Fruit fly (Drosophila melanogaster) whole organism, embryonic: ENCODE data around the gene Ube3a.

Experiments used
- Atf6 ChIP-seq: fragments of 200-800 bp; sonication (Bioruptor generic); IDR thresholded peaks from 2 replicates; pipeline ENCODE4 v1.3.6; 2022; ENCODE audit warnings: missing biosample characterization, missing genetic modification characterization
- Blimp-1 ChIP-seq: fragments of 200-800 bp; sonication (Bioruptor generic); optimal IDR thresholded peaks from 3 replicates; lab custom pipeline; 2018; ENCODE audit warnings: missing biosample characterization, missing genetic modification characterization, mild to moderate bottlenecking, moderate library complexity, missing genetic modification reagents
- CG11456 ChIP-seq: fragments of 200-800 bp; sonication (Bioruptor generic); IDR thresholded peaks from 3 replicates; pipeline ENCODE4 v1.3.6; 2022; ENCODE audit warnings: missing biosample characterization, missing genetic modification characterization
- CG13775 ChIP-seq: fragments of 200-800 bp; sonication (Bioruptor generic); optimal IDR thresholded peaks from 3 replicates; lab custom pipeline; 2017; ENCODE audit warnings: missing biosample characterization, mild to moderate bottlenecking, missing genetic modification characterization
- CG16863 ChIP-seq: fragments of 200-800 bp; sonication (Bioruptor generic); optimal IDR thresholded peaks from 3 replicates; lab custom pipeline; 2016; ENCODE audit warnings: missing biosample characterization, missing genetic modification characterization
- CG1792 ChIP-seq: fragments of 200-800 bp; sonication (Bioruptor generic); optimal IDR thresholded peaks from 2 replicates; lab custom pipeline; 2016; ENCODE audit warnings: missing biosample characterization, missing genetic modification characterization
- CG32767 ChIP-seq: fragments of 200-800 bp; sonication (Bioruptor generic); IDR thresholded peaks from 2 replicates; pipeline ENCODE4 v1.3.6; 2022; ENCODE audit warnings: missing biosample characterization, missing genetic modification characterization
- CG32772 ChIP-seq: fragments of 200-800 bp; sonication (Bioruptor generic); IDR thresholded peaks from 2 replicates; pipeline ENCODE4 v1.3.6; 2022; ENCODE audit warnings: missing biosample characterization, missing genetic modification characterization
- CG3847 ChIP-seq: fragments of 200-800 bp; sonication (Bioruptor generic); IDR thresholded peaks from 2 replicates; pipeline ENCODE4 v1.3.6; 2022; ENCODE audit warnings: missing biosample characterization, missing genetic modification characterization
- CG4424 ChIP-seq: fragments of 200-800 bp; sonication (Bioruptor generic); optimal IDR thresholded peaks from 3 replicates; lab custom pipeline; 2016; ENCODE audit warnings: missing biosample characterization, missing genetic modification characterization
- CG6813 ChIP-seq: fragments of 200-800 bp; sonication (Bioruptor generic); optimal IDR thresholded peaks from 2 replicates; lab custom pipeline; 2017; ENCODE audit warnings: missing biosample characterization, missing genetic modification characterization, mild to moderate bottlenecking, moderate library complexity, missing genetic modification reagents
- CG7839 ChIP-seq: fragments of 200-800 bp; sonication (Bioruptor generic); optimal IDR thresholded peaks from 3 replicates; lab custom pipeline; 2018; ENCODE audit warnings: missing biosample characterization, mild to moderate bottlenecking, missing genetic modification characterization, moderate library complexity
- CG8924 ChIP-seq: fragments of 200-800 bp; optimal IDR thresholded peaks from 3 replicates; lab custom pipeline; 2019; ENCODE audit warnings: missing biosample characterization, mild to moderate bottlenecking, missing genetic modification characterization, moderate library complexity
- CG9727 ChIP-seq: fragments of 200-800 bp; sonication (Bioruptor generic); optimal IDR thresholded peaks from 3 replicates; lab custom pipeline; 2017; ENCODE audit warnings: missing biosample characterization, mild to moderate bottlenecking, missing genetic modification characterization
- CG9932 ChIP-seq: fragments of 200-800 bp; sonication (Bioruptor generic); IDR thresholded peaks from 2 replicates; pipeline ENCODE4 v1.3.6; 2022; ENCODE audit warnings: missing biosample characterization, missing genetic modification characterization
- Camta ChIP-seq: fragments of 200-800 bp; sonication (Bioruptor generic); optimal IDR thresholded peaks from 2 replicates; lab custom pipeline; 2016; ENCODE audit warnings: missing biosample characterization, missing genetic modification characterization
- CoRest ChIP-seq: fragments of 200-800 bp; sonication (Bioruptor generic); optimal IDR thresholded peaks from 3 replicates; lab custom pipeline; 2018; ENCODE audit warnings: missing biosample characterization, mild to moderate bottlenecking, missing genetic modification characterization, moderate library complexity
- CrebB ChIP-seq: fragments of 200-800 bp; sonication (Bioruptor generic); optimal IDR thresholded peaks from 3 replicates; lab custom pipeline; 2018; ENCODE audit warnings: missing biosample characterization, mild to moderate bottlenecking, missing genetic modification characterization
- Eip74EF ChIP-seq, 2 experiments: fragments of 200-800 bp in 1 of 2; fragments of >200 bp in 1 of 2; sonication (Bioruptor generic) in 1 of 2; optimal IDR thresholded peaks; 2 replicates each; lab custom pipeline; 2017 to 2019; ENCODE audit warnings: missing biosample characterization in 2 of 2, missing genetic modification characterization in 2 of 2, mild to moderate bottlenecking in 1 of 2, moderate library complexity in 1 of 2
- Hand ChIP-seq: fragments of 200-800 bp; sonication (Bioruptor generic); optimal IDR thresholded peaks from 2 replicates; lab custom pipeline; 2017; ENCODE audit warnings: mild to moderate bottlenecking, missing biosample characterization, missing genetic modification reagents, missing genetic modification characterization
- Hey ChIP-seq: fragments of 200-800 bp; sonication (Bioruptor generic); optimal IDR thresholded peaks from 3 replicates; lab custom pipeline; 2018; ENCODE audit warnings: missing biosample characterization, mild to moderate bottlenecking, missing genetic modification characterization
- Hmx ChIP-seq: fragments of 200-800 bp; sonication (Bioruptor generic); optimal IDR thresholded peaks from 2 replicates; lab custom pipeline; 2016; ENCODE audit warnings: missing biosample characterization, missing genetic modification characterization
- Meics ChIP-seq: fragments of 200-800 bp; sonication (Bioruptor generic); optimal IDR thresholded peaks from 2 replicates; lab custom pipeline; 2017; ENCODE audit warnings: missing biosample characterization, mild to moderate bottlenecking, missing genetic modification characterization
- Rfx ChIP-seq: fragments of 200-800 bp; sonication (Bioruptor generic); IDR thresholded peaks from 2 replicates; pipeline ENCODE4 v1.3.6; 2022; ENCODE audit warnings: missing biosample characterization, missing genetic modification characterization
- Sox102F ChIP-seq: fragments of 200-800 bp; sonication (Bioruptor generic); optimal IDR thresholded peaks from 2 replicates; lab custom pipeline; 2018; ENCODE audit warnings: missing biosample characterization, mild to moderate bottlenecking, missing genetic modification characterization, moderate library complexity
- TFAM ChIP-seq: fragments of 200-800 bp; sonication (Bioruptor generic); optimal IDR thresholded peaks from 2 replicates; lab custom pipeline; 2017; ENCODE audit warnings: missing biosample characterization, missing genetic modification characterization, inconsistent platforms
- amos ChIP-seq: fragments of 200-800 bp; sonication (Bioruptor generic); IDR thresholded peaks from 2 replicates; pipeline ENCODE4 v1.3.6; 2022; ENCODE audit warnings: missing biosample characterization, missing genetic modification characterization; ENCODE audit not compliant: partially characterized antibody
- bowl ChIP-seq: fragments of 200-800 bp; sonication (Bioruptor generic); IDR thresholded peaks from 2 replicates; pipeline ENCODE4 v1.3.6; 2022; ENCODE audit warnings: missing biosample characterization, missing genetic modification characterization
- cad ChIP-seq: fragments of >200 bp; optimal IDR thresholded peaks from 2 replicates; lab custom pipeline; 2017; ENCODE audit warnings: missing biosample characterization, missing genetic modification characterization
- cas ChIP-seq: fragments of 200-800 bp; sonication (Bioruptor generic); IDR thresholded peaks from 2 replicates; pipeline ENCODE4 v1.3.6; 2022; ENCODE audit warnings: missing biosample characterization, missing genetic modification characterization
- caup ChIP-seq: fragments of 200-800 bp; sonication (Bioruptor generic); optimal IDR thresholded peaks from 3 replicates; lab custom pipeline; 2017; ENCODE audit warnings: missing biosample characterization, mild to moderate bottlenecking, missing genetic modification characterization, moderate library complexity; ENCODE audit not compliant: severe bottlenecking
- chm ChIP-seq: fragments of 200-800 bp; sonication (Bioruptor generic); IDR thresholded peaks from 2 replicates; pipeline ENCODE4 v1.3.6; 2022; ENCODE audit warnings: missing biosample characterization, missing genetic modification characterization
- ci ChIP-seq: fragments of 200-800 bp; sonication (Bioruptor generic); IDR thresholded peaks from 3 replicates; pipeline ENCODE4 v1.3.6; 2022; ENCODE audit warnings: missing biosample characterization, missing genetic modification characterization
- corto ChIP-seq: fragments of 200-800 bp; sonication (Bioruptor generic); optimal IDR thresholded peaks from 2 replicates; lab custom pipeline; 2016; ENCODE audit warnings: missing biosample characterization, mild to moderate bottlenecking, missing genetic modification characterization, moderate library complexity
- gem ChIP-seq: fragments of 200-800 bp; sonication (Bioruptor generic); optimal IDR thresholded peaks from 2 replicates; lab custom pipeline; 2019; ENCODE audit warnings: missing biosample characterization, mild to moderate bottlenecking, missing genetic modification characterization, moderate library complexity
- hbn ChIP-seq: fragments of 200-800 bp; sonication (Bioruptor generic); IDR thresholded peaks from 2 replicates; pipeline ENCODE4 v1.3.6; 2022; ENCODE audit warnings: missing biosample characterization, missing genetic modification characterization; ENCODE audit not compliant: partially characterized antibody
- hkb ChIP-seq, 2 experiments: fragments of 200-800 bp in 1 of 2; fragments of >200 bp in 1 of 2; sonication (Bioruptor generic) in 1 of 2; IDR thresholded peaks in 1 of 2; optimal IDR thresholded peaks in 1 of 2; 2 replicates each; pipeline versions ENCODE4 v1.3.6 to Lab custom; 2017 to 2022; ENCODE audit warnings: missing biosample characterization in 1 of 2, missing genetic modification characterization in 1 of 2
- ken ChIP-seq: fragments of 200-800 bp; sonication (Bioruptor generic); IDR thresholded peaks from 3 replicates; pipeline ENCODE4 v1.3.6; 2022; ENCODE audit warnings: missing biosample characterization, missing genetic modification characterization
- luna ChIP-seq: fragments of 200-800 bp; sonication (Bioruptor generic); optimal IDR thresholded peaks from 2 replicates; lab custom pipeline; 2016; ENCODE audit warnings: missing biosample characterization, missing genetic modification characterization
- pnt ChIP-seq: fragments of 200-800 bp; sonication (Bioruptor generic); optimal IDR thresholded peaks from 3 replicates; lab custom pipeline; 2016; ENCODE audit warnings: missing biosample characterization, missing genetic modification characterization
- psq ChIP-seq: fragments of 200-800 bp; sonication (Bioruptor generic); optimal IDR thresholded peaks from 2 replicates; lab custom pipeline; 2017; ENCODE audit warnings: missing biosample characterization, missing genetic modification characterization
- sna ChIP-seq: fragments of 200-800 bp; sonication (Bioruptor generic); IDR thresholded peaks from 2 replicates; pipeline ENCODE4 v1.3.6; 2022; ENCODE audit warnings: missing biosample characterization, missing genetic modification characterization; ENCODE audit not compliant: partially characterized antibody
- sob ChIP-seq: fragments of 200-800 bp; sonication (Bioruptor generic); IDR thresholded peaks from 2 replicates; pipeline ENCODE4 v1.3.6; 2022; ENCODE audit warnings: missing biosample characterization, missing genetic modification characterization
- sqz ChIP-seq: fragments of 200-800 bp; sonication (Bioruptor generic); optimal IDR thresholded peaks from 3 replicates; lab custom pipeline; 2018; ENCODE audit warnings: missing biosample characterization, mild to moderate bottlenecking, missing genetic modification characterization
- twi ChIP-seq: fragments of 200-800 bp; optimal IDR thresholded peaks from 2 replicates; lab custom pipeline; 2019; ENCODE audit warnings: missing biosample characterization, mild to moderate bottlenecking, missing genetic modification characterization, moderate library complexity
- vvl ChIP-seq: fragments of 200-800 bp; sonication (Bioruptor generic); IDR thresholded peaks from 2 replicates; pipeline ENCODE4 v1.3.6; 2022; ENCODE audit warnings: missing biosample characterization, missing genetic modification characterization
- wdn ChIP-seq: fragments of 200-800 bp; sonication (Bioruptor generic); IDR thresholded peaks from 2 replicates; pipeline ENCODE4 v1.3.6; 2022; ENCODE audit warnings: missing biosample characterization, missing genetic modification characterization

Ube3a gene

DNA sequence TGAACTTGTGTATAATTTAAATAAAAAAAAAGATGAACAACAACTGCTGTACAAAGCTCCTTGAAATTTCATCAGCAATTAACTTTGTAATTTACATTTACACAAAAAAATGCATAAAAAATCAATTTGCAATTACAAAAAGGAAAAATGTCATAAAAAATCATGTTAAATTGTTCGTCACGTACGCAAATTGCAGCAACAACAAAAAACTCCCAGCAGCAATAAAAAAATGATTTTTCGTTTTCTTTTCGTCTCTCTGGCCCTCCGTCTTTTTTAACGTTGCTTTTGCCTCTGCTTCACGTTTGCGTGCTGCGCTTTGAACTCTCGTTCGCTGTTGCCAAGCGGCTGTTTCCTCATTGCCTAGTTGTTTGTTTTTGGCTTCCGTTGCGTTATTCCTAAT is 42.8 kb upstream of the Ube3a start:
- peak; percentile 14 for TF ChIP-seq caup (GFP tag; lab: Kevin White, UChicago)
- TF ChIP-seq sqz (GFP tag; lab: Kevin White, UChicago) = peak; percentile 71
- TF ChIP-seq Eip74EF (GFP tag; optimal IDR thresholded peaks at IDR 0.05; lab: Kevin White, UChicago) = peak in 1 of 2 experiments; percentile 24
- peak; percentile 4 for TF ChIP-seq luna (GFP tag; lab: Kevin White, UChicago)
- peak; percentile 93 for TF ChIP-seq chm (GFP tag; lab: Robert Waterston, UW)
- no peak for TF ChIP-seq hbn (GFP tag; lab: Robert Waterston, UW)
- TF ChIP-seq Meics (GFP tag; lab: Kevin White, UChicago) = peak; percentile 35
- peak; percentile 6 for TF ChIP-seq Hmx (GFP tag; lab: Kevin White, UChicago)
- TF ChIP-seq CG11456 (GFP tag; lab: Robert Waterston, UW) = 0 out of 3 replicates have a peak, but pooled peaks have one; percentile 3
- TF ChIP-seq psq (GFP tag; lab: Kevin White, UChicago) = peak; percentile 58
- 0 out of 2 replicates have a peak, but pooled peaks have one; percentile 7 for TF ChIP-seq Atf6 (GFP tag; lab: Robert Waterston, UW)
- peak; percentile 33 for TF ChIP-seq CG9932 (GFP tag; lab: Robert Waterston, UW)
- no peak for TF ChIP-seq cas (GFP tag; lab: Robert Waterston, UW)
- TF ChIP-seq Hey (tag; lab: Kevin White, UChicago) = no peak
- peak; percentile 53 for TF ChIP-seq CG6813
- TF ChIP-seq wdn (GFP tag; lab: Robert Waterston, UW) = peak; percentile 23; the same call in 1 of the 2 replicates
- TF ChIP-seq vvl (GFP tag; lab: Robert Waterston, UW) = peak; percentile 9; the same call in 1 of the 2 replicates
- TF ChIP-seq CG3847 (GFP tag; lab: Robert Waterston, UW) = peak; percentile 5; the same call in 1 of the 2 replicates
- peak; percentile 5 for TF ChIP-seq corto (GFP tag; lab: Kevin White, UChicago)
- no peak for TF ChIP-seq Rfx (GFP tag; lab: Robert Waterston, UW)
- TF ChIP-seq cad (GFP tag; lab: Kevin White, UChicago) = peak; percentile 61
- no peak for TF ChIP-seq sob (GFP tag; lab: Robert Waterston, UW)
- TF ChIP-seq ci (GFP tag; lab: Robert Waterston, UW) = peak; percentile 79
- 0 out of 2 replicates have a peak, but pooled peaks have one; percentile 11 for TF ChIP-seq amos
- peak; percentile 4 for TF ChIP-seq Hand (GFP tag; lab: Kevin White, UChicago)
- TF ChIP-seq CG4424 (GFP tag; lab: Kevin White, UChicago) = no peak
- TF ChIP-seq CG9727 (GFP tag; lab: Kevin White, UChicago) = peak; percentile 64
- TF ChIP-seq CG7839 (tag; lab: Kevin White, UChicago) = no peak

DNA sequence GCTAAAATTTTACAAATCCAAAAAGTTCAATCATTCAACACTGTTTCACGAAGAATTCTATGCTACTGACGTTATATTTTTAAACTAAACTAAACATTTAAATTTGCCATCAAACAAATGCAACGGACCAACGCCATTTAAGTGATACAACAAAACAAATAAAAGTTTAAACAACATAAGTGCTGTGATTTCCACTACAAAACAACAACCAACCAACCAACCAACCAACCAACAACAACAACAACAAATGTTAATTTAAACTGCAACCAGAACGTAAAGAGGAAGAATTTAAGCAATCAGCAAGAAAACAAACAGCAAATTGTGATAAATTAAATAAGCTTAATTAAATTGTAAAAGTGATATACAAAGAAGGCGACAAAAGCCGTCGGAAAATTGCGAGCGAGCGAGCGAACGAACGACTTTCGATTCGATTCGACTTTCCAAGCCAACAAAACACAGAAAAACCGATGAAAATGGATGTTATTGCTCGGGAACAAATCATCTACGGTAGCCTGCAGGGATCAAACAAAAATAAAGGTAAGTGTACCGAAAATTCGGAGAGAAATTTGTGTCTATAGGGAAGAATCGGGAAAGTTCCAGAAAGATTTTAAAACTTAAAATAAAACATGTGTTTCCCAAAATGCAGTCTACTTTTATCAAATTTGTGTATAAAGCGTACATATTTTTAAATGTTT is 42.2 kb upstream of the Ube3a start:
- no peak for TF ChIP-seq psq (GFP tag; lab: Kevin White, UChicago)
- TF ChIP-seq CrebB (tag; lab: Kevin White, UChicago) = no peak
- TF ChIP-seq Camta (GFP tag; lab: Kevin White, UChicago) = no peak
- TF ChIP-seq bowl = no peak
- peak; percentile 48 for TF ChIP-seq CG8924 (tag; lab: Kevin White, UChicago)
- no peak for TF ChIP-seq CG1792 (GFP tag; lab: Kevin White, UChicago)
- no peak for TF ChIP-seq gem (tag; lab: Kevin White, UChicago)
- no peak for TF ChIP-seq hkb (optimal IDR thresholded peaks at IDR 0.05; lab: Kevin White, UChicago)
- TF ChIP-seq hkb (GFP tag; IDR thresholded peaks at IDR 0.05; lab: Robert Waterston, UW) = no peak
- no peak for TF ChIP-seq CG16863 (GFP tag; lab: Kevin White, UChicago)
- TF ChIP-seq Sox102F = no peak
- TF ChIP-seq twi (tag; lab: Kevin White, UChicago) = no peak
- 0 out of 2 replicates have a peak, but pooled peaks have one; percentile 11 for TF ChIP-seq CG32767 (GFP tag; lab: Robert Waterston, UW)
- TF ChIP-seq ken (GFP tag; lab: Robert Waterston, UW) = 0 out of 3 replicates have a peak, but pooled peaks have one; percentile 36
- TF ChIP-seq CG32772 (GFP tag; lab: Robert Waterston, UW) = no peak
- TF ChIP-seq corto (GFP tag; lab: Kevin White, UChicago) = no peak
- no peak for TF ChIP-seq TFAM (GFP tag; lab: Kevin White, UChicago)
- peak; percentile 4 for TF ChIP-seq pnt (GFP tag; lab: Kevin White, UChicago)
- TF ChIP-seq sna (GFP tag; lab: Robert Waterston, UW) = 0 out of 2 replicates have a peak, but pooled peaks have one; percentile 1
- TF ChIP-seq CoRest (tag; lab: Kevin White, UChicago) = no peak
- no peak for TF ChIP-seq Blimp-1 (GFP tag; lab: Kevin White, UChicago)
- peak; percentile 26 for TF ChIP-seq CG13775 (GFP tag; lab: Kevin White, UChicago)
